Worm (Caenorhabditis elegans): ENCODE data around the gene maph-9.

- TF ChIP-seq lin-39 (tag; optimal IDR thresholded peaks at IDR 0.05): no peak
- TF ChIP-seq zag-1 (tag; optimal IDR thresholded peaks at IDR 0.05): no peak
- no peak for TF ChIP-seq lin-15B (tag; optimal IDR thresholded peaks at IDR 0.05)
- no peak for TF ChIP-seq nhr-237 (tag; optimal IDR thresholded peaks at IDR 0.05)
- TF ChIP-seq snpc-4 (tag; optimal IDR thresholded peaks at IDR 0.05): no peak
- TF ChIP-seq ztf-11 (tag; optimal IDR thresholded peaks at IDR 0.05): no peak
- TF ChIP-seq T20F7.1 (GFP tag; optimal IDR thresholded peaks at IDR 0.05): no peak
Observed at ce11 chrIV:7152409-7152808, 4.0 kb upstream of the maph-9 start, which contains the start of gene col-113.
